Worm (Caenorhabditis elegans): ENCODE data around the gene C39E9.7.

The C39E9.7 gene

ce11 chrIV:13029674-13030466 lies 46.6 kb downstream of the C39E9.7 start (continued):
- peak; percentile 44; the same call in 1 of the 2 replicates for TF ChIP-seq hmg-1.1 (GFP tag; IDR thresholded peaks at IDR 0.05)
- TF ChIP-seq mes-2 (tag; optimal IDR thresholded peaks at IDR 0.05; ENCODE audit: poor library complexity, severe bottlenecking) = peak; percentile 27
- peak in 1 of 2 experiments; percentile 79 for TF ChIP-seq unc-62 (GFP tag; optimal IDR thresholded peaks at IDR 0.05 in 1 of 2)
- TF ChIP-seq unc-62 (tag; optimal IDR thresholded peaks at IDR 0.05) = no peak
- no peak for TF ChIP-seq php-3 (GFP tag; IDR thresholded peaks at IDR 0.05)
- TF ChIP-seq mdl-1 (tag; optimal IDR thresholded peaks at IDR 0.05) = peak in 1 of 2 experiments; percentile 30
- no peak for TF ChIP-seq F37D6.2 (tag; optimal IDR thresholded peaks at IDR 0.05)
- no peak for TF ChIP-seq snpc-1.2 (GFP tag; IDR thresholded peaks at IDR 0.05)
- no peak for TF ChIP-seq nhr-6 (tag; optimal IDR thresholded peaks at IDR 0.05)
- TF ChIP-seq ceh-44 (GFP tag; IDR thresholded peaks at IDR 0.05) = no peak
- TF ChIP-seq mxl-3 (GFP tag; optimal IDR thresholded peaks at IDR 0.05) = peak; percentile 32
- no peak for TF ChIP-seq unc-130 (GFP tag; optimal IDR thresholded peaks at IDR 0.05)
- TF ChIP-seq nhr-25 (tag; optimal IDR thresholded peaks at IDR 0.05; ENCODE audit: borderline replicate concordance, insufficient read depth) = no peak
- no peak for TF ChIP-seq lin-15B (tag; optimal IDR thresholded peaks at IDR 0.05)
- TF ChIP-seq attf-4 (tag; optimal IDR thresholded peaks at IDR 0.05) = no peak
- TF ChIP-seq aha-1 (tag) = peak; percentile 32
- no peak for TF ChIP-seq madf-5 (GFP tag; IDR thresholded peaks at IDR 0.05)
- no peak for TF ChIP-seq egl-43 (GFP tag; IDR thresholded peaks at IDR 0.05)

- no peak for TF ChIP-seq F49E8.2 (tag; optimal IDR thresholded peaks at IDR 0.05; ENCODE audit: borderline replicate concordance)
- no peak for TF ChIP-seq gei-8 (GFP tag; optimal IDR thresholded peaks at IDR 0.05)
- TF ChIP-seq hmg-1.1 (GFP tag; IDR thresholded peaks at IDR 0.05) = no peak
- TF ChIP-seq nhr-41 (GFP tag; IDR thresholded peaks at IDR 0.05) = no peak
- TF ChIP-seq F44E2.7 (GFP tag; IDR thresholded peaks at IDR 0.05) = no peak
- TF ChIP-seq daf-12 (tag; optimal IDR thresholded peaks at IDR 0.05) = no peak
- peak; percentile 8 for TF ChIP-seq nhr-28 (tag; optimal IDR thresholded peaks at IDR 0.05)
- no peak for TF ChIP-seq F26F4.8 (GFP tag; conservative IDR thresholded peaks at IDR 0.05)
- TF ChIP-seq dve-1 (tag; optimal IDR thresholded peaks at IDR 0.05; ENCODE audit: insufficient read depth) = peak; percentile 7
- TF ChIP-seq daf-16 (GFP tag; optimal IDR thresholded peaks at IDR 0.05) = no peak
- TF ChIP-seq daf-16 (tag; optimal IDR thresholded peaks at IDR 0.05) = peak; percentile 6
- TF ChIP-seq pqm-1 (tag; optimal IDR thresholded peaks at IDR 0.05) = peak; percentile 56
- no peak for TF ChIP-seq daf-8 (GFP tag; IDR thresholded peaks at IDR 0.05)
- no peak for TF ChIP-seq ceh-28 (tag; optimal IDR thresholded peaks at IDR 0.05)
- no peak for TF ChIP-seq sdz-12 (GFP tag; optimal IDR thresholded peaks at IDR 0.05)
- TF ChIP-seq snpc-1.2 (GFP tag; IDR thresholded peaks at IDR 0.05) = peak; percentile 38; the same call in 1 of the 2 replicates
- TF ChIP-seq aha-1 (tag) = peak; percentile 32
- TF ChIP-seq ZK337.2 (GFP tag; IDR thresholded peaks at IDR 0.05) = no peak
- TF ChIP-seq skn-1 (tag; optimal IDR thresholded peaks at IDR 0.05) = no peak
- TF ChIP-seq mes-2 (tag; optimal IDR thresholded peaks at IDR 0.05; ENCODE audit: poor library complexity, severe bottlenecking) = peak; percentile 16
- no peak for TF ChIP-seq F37D6.2 (tag; optimal IDR thresholded peaks at IDR 0.05)
Measured at ce11 chrIV:13028746-13029673, 47.5 kb downstream of the C39E9.7 start.

Data from whole organism, L4 larva.